Worm (Caenorhabditis elegans) whole organism, L1 larva: ENCODE results near the gene sre-50.

Experiments
- alr-1 ChIP-seq: fragments of 200-800 bp; sonication (Bioruptor generic); optimal IDR thresholded peaks from 2 replicates; lab custom pipeline; 2018; ENCODE audit warnings: borderline replicate concordance, mild to moderate bottlenecking, missing genetic modification characterization, missing compliant biosample characterization
- ets-5 ChIP-seq: fragments of 200-800 bp; sonication (Bioruptor generic); IDR thresholded peaks from 2 replicates; pipeline ENCODE4 v1.3.6; 2022; ENCODE audit warnings: missing genetic modification characterization, missing compliant biosample characterization
- tlp-1 ChIP-seq: fragments of 150-350 bp; optimal IDR thresholded peaks from 2 replicates; lab custom pipeline; 2014; ENCODE audit warnings: missing biosample characterization, missing genetic modification characterization
- unc-86 ChIP-seq: sonication (generic microtip); optimal IDR thresholded peaks from 2 replicates; lab custom pipeline; 2016; ENCODE audit warnings: missing genetic modification characterization, missing compliant biosample characterization
- ztf-4 ChIP-seq: fragments of 150-350 bp; optimal IDR thresholded peaks from 2 replicates; lab custom pipeline; 2014; ENCODE audit warnings: missing biosample characterization, missing genetic modification characterization

- no peak for TF ChIP-seq unc-86 (tag; lab: Kevin White, UChicago)
- no peak for TF ChIP-seq tlp-1 (tag; lab: Kevin White, UChicago)
- no peak for TF ChIP-seq alr-1
- TF ChIP-seq ets-5: no peak
- no peak for TF ChIP-seq ztf-4 (tag; lab: Kevin White, UChicago)
Observed at ce11 chrII:12262567-12262966, 40.8 kb upstream of the sre-50 start.
